Fruit fly (Drosophila melanogaster) whole organism: Measurements from ENCODE around the gene lectin-37Da.

Source experiments
- Dll ChIP-seq: fragments of >200 bp; optimal IDR thresholded peaks from 2 replicates; lab custom pipeline; 2017
- EcR ChIP-seq, 2 experiments: fragments of >200 bp; optimal IDR thresholded peaks; 2 replicates each; lab custom pipeline; 2017; ENCODE audit warnings: missing biosample characterization in 2 of 2, missing genetic modification characterization in 2 of 2, missing genetic modification reagents in 2 of 2
- usp ChIP-seq: fragments of >200 bp; optimal IDR thresholded peaks from 2 replicates; lab custom pipeline; 2017; ENCODE audit warnings: missing biosample characterization, missing genetic modification characterization, mixed read lengths

- TF ChIP-seq Dll = no peak
- no peak for TF ChIP-seq EcR (GFP tag; optimal IDR thresholded peaks at IDR 0.05; lab: Kevin White, UChicago)
- TF ChIP-seq usp (GFP tag; lab: Kevin White, UChicago) = no peak
Measured at dm6 chr2L:19389749-19390148, 28.4 kb upstream of the lectin-37Da start, which contains the start of gene CG17549.
